Fruit fly (Drosophila melanogaster) whole organism, wandering third instar larva: ENCODE measurements around the gene CG13082.
A peak's percentile ranks its signal among the peaks of the same experiment; 100 is the strongest.

Experiments used
- Abd-B ChIP-seq: fragments of >200 bp; optimal IDR thresholded peaks from 2 replicates; lab custom pipeline; 2017; ENCODE audit warnings: missing biosample characterization, missing genetic modification characterization
- CG32264 ChIP-seq: fragments of 200-800 bp; sonication (Bioruptor generic); optimal IDR thresholded peaks from 2 replicates; lab custom pipeline; 2016; ENCODE audit warnings: missing biosample characterization, missing genetic modification characterization
- CG9705 ChIP-seq: fragments of 200-800 bp; sonication (Bioruptor generic); optimal IDR thresholded peaks from 2 replicates; lab custom pipeline; 2018; ENCODE audit warnings: missing biosample characterization, mild to moderate bottlenecking, missing genetic modification characterization
- CrebA ChIP-seq: fragments of 200-800 bp; sonication (Bioruptor generic); optimal IDR thresholded peaks from 2 replicates; lab custom pipeline; 2016; ENCODE audit warnings: missing biosample characterization, mild to moderate bottlenecking, missing genetic modification characterization, borderline replicate concordance
- Dfd ChIP-seq: fragments of >200 bp; optimal IDR thresholded peaks from 2 replicates; lab custom pipeline; 2017; ENCODE audit warnings: missing biosample characterization, missing genetic modification characterization
- Dif ChIP-seq: fragments of 200-275, 200-300 bp; sonication (Bioruptor generic); optimal IDR thresholded peaks from 2 replicates; lab custom pipeline; 2018; ENCODE audit warnings: missing biosample characterization, missing genetic modification characterization; ENCODE audit not compliant: partially characterized antibody
- GATAd ChIP-seq: sonication (Bioruptor generic); optimal IDR thresholded peaks from 2 replicates; lab custom pipeline; 2016; ENCODE audit warnings: missing biosample characterization, missing genetic modification characterization
- HLH106 ChIP-seq: fragments of 200-800 bp; optimal IDR thresholded peaks from 3 replicates; lab custom pipeline; 2019; ENCODE audit warnings: missing biosample characterization, mild to moderate bottlenecking, missing genetic modification characterization, moderate library complexity
- Hnf4 ChIP-seq: fragments of 200-800 bp; sonication (Bioruptor generic); optimal IDR thresholded peaks from 2 replicates; lab custom pipeline; 2016; ENCODE audit warnings: missing biosample characterization, mild to moderate bottlenecking, missing genetic modification characterization
- Hr78 ChIP-seq: fragments of >200 bp; optimal IDR thresholded peaks from 2 replicates; lab custom pipeline; 2017; ENCODE audit warnings: missing biosample characterization, missing genetic modification characterization
- Hr83 ChIP-seq: fragments of 200-300 bp; sonication (Bioruptor generic); optimal IDR thresholded peaks from 2 replicates; lab custom pipeline; 2016; ENCODE audit warnings: missing biosample characterization, mild to moderate bottlenecking, missing genetic modification characterization, moderate library complexity; ENCODE audit not compliant: poor library complexity, severe bottlenecking
- Jra ChIP-seq: sonication (Bioruptor generic); optimal IDR thresholded peaks from 2 replicates; lab custom pipeline; 2016; ENCODE audit warnings: missing biosample characterization, missing genetic modification characterization
- Mio ChIP-seq: sonication (Bioruptor generic); optimal IDR thresholded peaks from 2 replicates; lab custom pipeline; 2016; ENCODE audit warnings: missing biosample characterization, missing genetic modification characterization
- Myc ChIP-seq: fragments of >200 bp; optimal IDR thresholded peaks from 2 replicates; lab custom pipeline; 2017
- N ChIP-seq: fragments of >200 bp; optimal IDR thresholded peaks from 2 replicates; lab custom pipeline; 2018; ENCODE audit warnings: missing biosample characterization, missing external identifiers, missing genetic modification characterization
- OdsH ChIP-seq: fragments of 200-800 bp; sonication (Bioruptor generic); optimal IDR thresholded peaks from 2 replicates; lab custom pipeline; 2016; ENCODE audit warnings: missing biosample characterization, mild to moderate bottlenecking, missing genetic modification characterization
- Rel ChIP-seq, 2 experiments: fragments of 200-800 bp; sonication (Bioruptor generic) in 1 of 2; optimal IDR thresholded peaks; 2 replicates in 1 of 2; 3 replicates in 1 of 2; lab custom pipeline; 2016 to 2019; ENCODE audit warnings: mild to moderate bottlenecking in 2 of 2, missing biosample characterization in 2 of 2, missing genetic modification characterization in 2 of 2, moderate library complexity in 1 of 2
- Sp1 ChIP-seq: fragments of 200-800 bp; sonication (Bioruptor generic); optimal IDR thresholded peaks from 3 replicates; lab custom pipeline; 2019; ENCODE audit warnings: missing biosample characterization, mild to moderate bottlenecking, missing genetic modification characterization, moderate library complexity
- Vsx2 ChIP-seq: fragments of 200-300, 225-300 bp; sonication (Bioruptor generic); optimal IDR thresholded peaks from 2 replicates; lab custom pipeline; 2018; ENCODE audit warnings: missing biosample characterization, missing genetic modification characterization; ENCODE audit not compliant: partially characterized antibody
- br ChIP-seq: fragments of 200-800 bp; sonication (Bioruptor generic); optimal IDR thresholded peaks from 2 replicates; lab custom pipeline; 2016; ENCODE audit warnings: missing biosample characterization, missing genetic modification characterization
- brk ChIP-seq: fragments of 200-800 bp; sonication (Bioruptor generic); optimal IDR thresholded peaks from 2 replicates; lab custom pipeline; 2016; ENCODE audit warnings: missing biosample characterization, mild to moderate bottlenecking, missing genetic modification characterization
- dl ChIP-seq, 2 experiments: fragments of 175-275, 200-275 bp in 1 of 2; fragments of 200-275 bp in 1 of 2; sonication (Bioruptor generic); optimal IDR thresholded peaks; lab custom pipeline; 2018; ENCODE audit warnings: mild to moderate bottlenecking in 2 of 2, missing biosample characterization in 2 of 2, missing genetic modification characterization in 2 of 2, moderate library complexity in 2 of 2; ENCODE audit not compliant: partially characterized antibody in 2 of 2, insufficient read depth in 1 of 2
- dmrt93B ChIP-seq: fragments of 200-800 bp; sonication (Bioruptor generic); optimal IDR thresholded peaks from 2 replicates; lab custom pipeline; 2018; ENCODE audit warnings: missing biosample characterization, mild to moderate bottlenecking, missing genetic modification characterization
- dsf ChIP-seq: sonication (Bioruptor generic); optimal IDR thresholded peaks from 2 replicates; lab custom pipeline; 2016; ENCODE audit warnings: missing biosample characterization, missing genetic modification characterization, borderline replicate concordance
- ey ChIP-seq: fragments of 200-800 bp; sonication (Bioruptor generic); optimal IDR thresholded peaks from 2 replicates; lab custom pipeline; 2016; ENCODE audit warnings: missing biosample characterization, missing genetic modification characterization
- foxo ChIP-seq, 2 experiments: fragments of 200-800 bp; sonication (Bioruptor generic); optimal IDR thresholded peaks; 2 replicates in 1 of 2; 3 replicates in 1 of 2; lab custom pipeline; 2016 to 2017; ENCODE audit warnings: missing biosample characterization in 2 of 2, missing genetic modification characterization in 2 of 2
- fru ChIP-seq: fragments of 200-800 bp; sonication (Bioruptor generic); optimal IDR thresholded peaks from 3 replicates; lab custom pipeline; 2016; ENCODE audit warnings: missing biosample characterization, mild to moderate bottlenecking, missing genetic modification characterization
- h ChIP-seq: fragments of 200-800 bp; sonication (Bioruptor generic); optimal IDR thresholded peaks from 3 replicates; lab custom pipeline; 2016; ENCODE audit warnings: missing biosample characterization, mild to moderate bottlenecking, missing genetic modification characterization
- jim ChIP-seq: fragments of 175-275, 200-325 bp; sonication (Bioruptor generic); optimal IDR thresholded peaks from 2 replicates; lab custom pipeline; 2016; ENCODE audit warnings: missing biosample characterization, mild to moderate bottlenecking, missing genetic modification characterization
- lola ChIP-seq: fragments of >200 bp; optimal IDR thresholded peaks from 2 replicates; lab custom pipeline; 2017; ENCODE audit warnings: missing biosample characterization, missing genetic modification characterization
- pan ChIP-seq: fragments of >200 bp; optimal IDR thresholded peaks from 2 replicates; lab custom pipeline; 2017
- psq ChIP-seq: fragments of 200-800 bp; sonication (Bioruptor generic); optimal IDR thresholded peaks from 3 replicates; lab custom pipeline; 2017; ENCODE audit warnings: missing biosample characterization, mild to moderate bottlenecking, missing genetic modification characterization, moderate library complexity
- rgr ChIP-seq: fragments of 200-800 bp; sonication (Bioruptor generic); optimal IDR thresholded peaks from 3 replicates; lab custom pipeline; 2016; ENCODE audit warnings: missing biosample characterization, mild to moderate bottlenecking, missing genetic modification characterization
- sage ChIP-seq: fragments of 200-800 bp; sonication (Bioruptor generic); optimal IDR thresholded peaks from 2 replicates; lab custom pipeline; 2016; ENCODE audit warnings: missing biosample characterization, mild to moderate bottlenecking, missing genetic modification characterization
- sv ChIP-seq: fragments of 200-800 bp; sonication (Bioruptor generic); optimal IDR thresholded peaks from 3 replicates; lab custom pipeline; 2016; ENCODE audit warnings: missing biosample characterization, missing genetic modification characterization
- tai ChIP-seq: sonication (Bioruptor generic); optimal IDR thresholded peaks from 2 replicates; lab custom pipeline; 2016; ENCODE audit warnings: missing biosample characterization, missing genetic modification characterization
- usp ChIP-seq: fragments of >200 bp; optimal IDR thresholded peaks from 2 replicates; lab custom pipeline; 2017; ENCODE audit warnings: missing biosample characterization, missing genetic modification characterization
- woc ChIP-seq: sonication (Bioruptor generic); optimal IDR thresholded peaks from 2 replicates; lab custom pipeline; 2016; ENCODE audit warnings: missing biosample characterization, mild to moderate bottlenecking, missing genetic modification characterization

The CG13082 gene

DNA sequence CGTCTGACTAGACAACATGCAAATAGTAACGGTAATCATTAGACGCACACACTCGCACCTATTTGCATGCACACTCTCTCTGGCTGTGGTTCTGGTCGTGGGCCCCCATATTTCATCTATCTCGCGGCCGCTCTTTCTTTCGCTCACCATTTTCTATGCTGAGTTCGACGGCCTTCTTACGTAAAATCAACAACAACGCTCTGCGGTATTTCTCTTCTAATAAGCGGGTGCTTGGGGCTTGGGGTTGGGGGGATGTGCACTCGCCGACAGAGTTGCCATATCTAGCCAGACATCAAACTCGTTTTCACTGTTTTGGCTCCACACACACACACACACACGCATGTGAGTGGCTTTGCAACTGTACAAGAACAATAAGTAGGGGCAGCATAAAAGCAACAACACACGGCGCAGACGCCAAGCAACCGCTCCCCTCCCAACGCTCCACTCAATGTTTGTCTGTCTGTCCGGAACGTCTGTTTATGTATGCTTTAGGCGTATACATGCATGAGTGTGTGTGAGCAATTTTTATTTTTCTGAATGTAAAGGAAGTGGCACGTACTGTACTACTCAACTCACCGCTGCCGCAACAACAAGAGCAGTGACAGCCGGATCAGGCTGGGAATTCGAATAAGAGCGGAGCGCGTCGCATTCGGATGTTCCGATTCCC is 36.9 kb downstream of the CG13082 start:
- TF ChIP-seq rgr (no peak), sage (GFP tag; lab: Kevin White, UChicago) (no peak), GATAd (GFP tag; lab: Kevin White, UChicago) (no peak), N (GFP tag; lab: Kevin White, UChicago) (no peak), Rel (GFP tag; optimal IDR thresholded peaks at IDR 0.05; lab: Kevin White, UChicago) (no peak), Rel (tag; optimal IDR thresholded peaks at IDR 0.05; lab: Kevin White, UChicago) (no peak), Hr78 (GFP tag; lab: Kevin White, UChicago) (no peak), dl (GFP tag; optimal IDR thresholded peaks at IDR 0.05; lab: Kevin White, UChicago; ENCODE audit: insufficient read depth in 1 of 2, partially characterized antibody in 2 of 2) (peak in 1 of 2 experiments; percentile 36), Hr83 (GFP tag; lab: Kevin White, UChicago) (peak; percentile 81), brk (GFP tag; lab: Kevin White, UChicago) (no peak), HLH106 (tag; lab: Kevin White, UChicago) (no peak), Dif (peak; percentile 33), usp (GFP tag; lab: Kevin White, UChicago) (no peak)
- TF ChIP-seq, all 38 proteins: peak for 3

DNA sequence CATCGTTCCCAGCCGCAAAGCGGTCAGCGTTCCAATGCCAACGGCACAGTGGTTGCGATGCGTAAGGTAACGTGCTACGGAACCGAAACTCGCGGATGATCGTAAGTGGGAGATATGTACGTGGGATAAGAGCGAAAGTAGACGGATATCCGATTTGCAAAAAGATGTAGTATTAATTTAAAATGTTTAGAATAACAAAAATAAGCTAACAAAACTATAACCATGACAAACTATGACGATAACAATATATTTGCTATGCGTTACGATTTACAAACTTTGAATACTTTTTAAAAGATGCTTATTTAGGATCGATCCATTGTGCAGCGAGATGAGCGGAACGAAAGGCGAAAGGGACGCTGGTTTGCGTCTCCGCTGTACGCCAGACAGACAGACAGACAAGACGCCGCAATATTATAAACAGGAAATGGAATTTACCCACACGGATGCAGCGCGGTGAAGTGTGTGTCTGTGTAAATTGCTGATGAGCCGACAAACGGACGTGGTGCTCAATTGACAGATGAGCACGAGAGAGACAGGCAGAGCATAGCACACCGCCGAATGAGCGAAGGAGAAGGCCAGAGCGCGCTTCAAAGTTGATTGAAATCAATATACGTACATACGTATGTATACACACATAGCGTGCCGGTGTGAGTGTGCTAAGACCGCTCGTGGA is 37.5 kb downstream of the CG13082 start:
- TF ChIP-seq Mio (GFP tag; lab: Kevin White, UChicago): peak; percentile 26
- no peak for TF ChIP-seq Myc
- TF ChIP-seq lola (GFP tag; lab: Kevin White, UChicago): no peak
- TF ChIP-seq OdsH: peak; percentile 92
- no peak for TF ChIP-seq tai (GFP tag; lab: Kevin White, UChicago)
- peak; percentile 88 for TF ChIP-seq Hnf4 (GFP tag; lab: Kevin White, UChicago)
- TF ChIP-seq CG32264 (GFP tag; lab: Kevin White, UChicago): peak; percentile 78
- TF ChIP-seq dl (GFP tag; optimal IDR thresholded peaks at IDR 0.05; lab: Kevin White, UChicago; ENCODE audit: insufficient read depth in 1 of 2, partially characterized antibody in 2 of 2): peak; percentile 68 to 95
- TF ChIP-seq HLH106 (tag; lab: Kevin White, UChicago): peak; percentile 95
- peak; percentile 88 for TF ChIP-seq dmrt93B (GFP tag; lab: Kevin White, UChicago)
- TF ChIP-seq Dif: peak; percentile 90
- no peak for TF ChIP-seq Dfd (GFP tag; lab: Kevin White, UChicago)
- TF ChIP-seq Vsx2: no peak
- peak; percentile 95 for TF ChIP-seq Sp1 (GFP tag; lab: Kevin White, UChicago)
- peak; percentile 86 for TF ChIP-seq CG9705 (GFP tag; lab: Kevin White, UChicago)
- TF ChIP-seq h (GFP tag; lab: Kevin White, UChicago): peak; percentile 93
- peak; percentile 67 for TF ChIP-seq Jra
- no peak for TF ChIP-seq Rel (GFP tag; optimal IDR thresholded peaks at IDR 0.05; lab: Kevin White, UChicago)
- peak; percentile 37 for TF ChIP-seq Rel (tag; optimal IDR thresholded peaks at IDR 0.05; lab: Kevin White, UChicago)
- TF ChIP-seq ey (GFP tag; lab: Kevin White, UChicago): peak; percentile 94
- no peak for TF ChIP-seq GATAd (GFP tag; lab: Kevin White, UChicago)
- no peak for TF ChIP-seq jim (GFP tag; lab: Kevin White, UChicago)
- no peak for TF ChIP-seq usp (GFP tag; lab: Kevin White, UChicago)
- TF ChIP-seq CrebA (GFP tag; lab: Kevin White, UChicago): no peak
- no peak for TF ChIP-seq Abd-B (GFP tag; lab: Kevin White, UChicago)
- TF ChIP-seq N (GFP tag; lab: Kevin White, UChicago): peak; percentile 61
- peak; percentile 73 for TF ChIP-seq sage (GFP tag; lab: Kevin White, UChicago)
- peak; percentile 23 to 95 for TF ChIP-seq foxo (GFP tag; optimal IDR thresholded peaks at IDR 0.05; lab: Kevin White, UChicago)
- no peak for TF ChIP-seq pan (lab: Kevin White, UChicago)
- TF ChIP-seq rgr: peak; percentile 92
- TF ChIP-seq brk (GFP tag; lab: Kevin White, UChicago): no peak
- TF ChIP-seq psq (GFP tag; lab: Kevin White, UChicago): peak; percentile 87
- peak; percentile 96 for TF ChIP-seq sv (GFP tag; lab: Kevin White, UChicago)
- TF ChIP-seq Hr83 (GFP tag; lab: Kevin White, UChicago): peak; percentile 24
- TF ChIP-seq Hr78 (GFP tag; lab: Kevin White, UChicago): no peak
- peak; percentile 95 for TF ChIP-seq fru (GFP tag; lab: Kevin White, UChicago)
- peak; percentile 94 for TF ChIP-seq woc (GFP tag; lab: Kevin White, UChicago)
- peak; percentile 92 for TF ChIP-seq br
- TF ChIP-seq dsf (GFP tag; lab: Kevin White, UChicago): peak; percentile 72
